Fruit fly (Drosophila melanogaster): ENCODE data around the gene CG8757.

Gene CG8757

dm6 chr3L:13865484-13865883 lies 23.4 kb upstream of the CG8757 start (continued):
- TF ChIP-seq gro (GFP tag; optimal IDR thresholded peaks at IDR 0.05) (no peak), zfh2 (GFP tag; optimal IDR thresholded peaks at IDR 0.05) (no peak), Dip3 (GFP tag; optimal IDR thresholded peaks at IDR 0.05) (no peak), org-1 (GFP tag; optimal IDR thresholded peaks at IDR 0.05) (peak; percentile 85), CG9609 (GFP tag; optimal IDR thresholded peaks at IDR 0.05) (peak; percentile 5), CG17802 (tag; optimal IDR thresholded peaks at IDR 0.05) (peak; percentile 55), CG18476 (GFP tag; optimal IDR thresholded peaks at IDR 0.05) (peak; percentile 23), twi (tag; optimal IDR thresholded peaks at IDR 0.05) (peak; percentile 70), CG12236 (GFP tag; optimal IDR thresholded peaks at IDR 0.05) (peak; percentile 86), ro (GFP tag; IDR thresholded peaks at IDR 0.05) (no peak), vfl (GFP tag; optimal IDR thresholded peaks at IDR 0.05) (no peak), danr (GFP tag; IDR thresholded peaks at IDR 0.05) (no peak), CG15601 (tag; optimal IDR thresholded peaks at IDR 0.05) (peak; percentile 89), CG11085 (GFP tag; IDR thresholded peaks at IDR 0.05) (no peak), cas (GFP tag; IDR thresholded peaks at IDR 0.05) (no peak), corto (GFP tag; optimal IDR thresholded peaks at IDR 0.05) (no peak), tio (GFP tag; optimal IDR thresholded peaks at IDR 0.05) (no peak), abd-A (tag; optimal IDR thresholded peaks at IDR 0.05) (no peak), crol (GFP tag; IDR thresholded peaks at IDR 0.05) (no peak), CG15479 (GFP tag; optimal IDR thresholded peaks at IDR 0.05) (peak; percentile 54), Deaf1 (tag; optimal IDR thresholded peaks at IDR 0.05) (peak; percentile 2), dimm (GFP tag; IDR thresholded peaks at IDR 0.05) (no peak), sens (GFP tag) (peak; percentile 95), gem (tag; optimal IDR thresholded peaks at IDR 0.05) (peak; percentile 77), CG13123 (GFP tag; optimal IDR thresholded peaks at IDR 0.05) (peak; percentile 47), jigr1 (GFP tag; IDR thresholded peaks at IDR 0.05) (no peak), Jarid2 (GFP tag; optimal IDR thresholded peaks at IDR 0.05) (peak; percentile 59), CG4617 (GFP tag; optimal IDR thresholded peaks at IDR 0.05; ENCODE audit: borderline replicate concordance) (no peak), scrt (GFP tag; optimal IDR thresholded peaks at IDR 0.05) (peak; percentile 6), HmgZ (tag; optimal IDR thresholded peaks at IDR 0.05) (peak; percentile 54), H15 (GFP tag; IDR thresholded peaks at IDR 0.05) (no peak), row (GFP tag; IDR thresholded peaks at IDR 0.05) (no peak), CG7987 (GFP tag; optimal IDR thresholded peaks at IDR 0.05) (peak; percentile 91), sd (tag; optimal IDR thresholded peaks at IDR 0.05) (no peak), Opbp (GFP tag; IDR thresholded peaks at IDR 0.05; ENCODE audit: partially characterized antibody) (no peak), CG6854 (GFP tag; optimal IDR thresholded peaks at IDR 0.05) (peak; percentile 18), Lim3 (GFP tag; IDR thresholded peaks at IDR 0.05) (no peak), Fer1 (GFP tag; optimal IDR thresholded peaks at IDR 0.05) (peak; percentile 33), sna (GFP tag; IDR thresholded peaks at IDR 0.05; ENCODE audit: partially characterized antibody) (no peak), CG12155 (GFP tag; optimal IDR thresholded peaks at IDR 0.05) (no peak), Mad (GFP tag; optimal IDR thresholded peaks at IDR 0.05) (peak; percentile 49), NFAT (GFP tag; IDR thresholded peaks at IDR 0.05) (no peak), lov (optimal IDR thresholded peaks at IDR 0.05) (no peak), lov (GFP tag; IDR thresholded peaks at IDR 0.05) (no peak), chif (GFP tag; optimal IDR thresholded peaks at IDR 0.05) (peak; percentile 41 to 45), aop (GFP tag; IDR thresholded peaks at IDR 0.05) (no peak), CG17328 (GFP tag; IDR thresholded peaks at IDR 0.05) (peak; percentile 61), CG30431 (GFP tag; optimal IDR thresholded peaks at IDR 0.05) (peak; percentile 62), CG15514 (GFP tag; optimal IDR thresholded peaks at IDR 0.05) (no peak), Doc3 (GFP tag; IDR thresholded peaks at IDR 0.05; ENCODE audit: partially characterized antibody) (no peak), CG10462 (GFP tag; optimal IDR thresholded peaks at IDR 0.05) (peak; percentile 57), Rx (GFP tag; IDR thresholded peaks at IDR 0.05) (no peak)
